Fruit fly (Drosophila melanogaster) Kc167 (cell line): Measurements from ENCODE around the gene CG7694.

Experiments
- Myc ChIP-seq: fragments of >200 bp; optimal IDR thresholded peaks from 2 replicates; lab custom pipeline; 2017; ENCODE audit warnings: missing external identifiers
- Sin3A ChIP-seq: fragments of >200 bp; optimal IDR thresholded peaks from 2 replicates; lab custom pipeline; 2018; ENCODE audit warnings: missing external identifiers
- h ChIP-seq: fragments of >200 bp; optimal IDR thresholded peaks from 3 replicates; lab custom pipeline; 2018; ENCODE audit warnings: missing external identifiers
- insv ChIP-seq: fragments of >200 bp; optimal IDR thresholded peaks from 3 replicates; lab custom pipeline; 2018; ENCODE audit warnings: missing external identifiers
- psq ChIP-seq: fragments of >200 bp; optimal IDR thresholded peaks from 2 replicates; lab custom pipeline; 2017; ENCODE audit warnings: missing external identifiers
- ttk ChIP-seq: sonication (Bioruptor generic); optimal IDR thresholded peaks from 2 replicates; lab custom pipeline; 2017; ENCODE audit warnings: missing external identifiers

DNA sequence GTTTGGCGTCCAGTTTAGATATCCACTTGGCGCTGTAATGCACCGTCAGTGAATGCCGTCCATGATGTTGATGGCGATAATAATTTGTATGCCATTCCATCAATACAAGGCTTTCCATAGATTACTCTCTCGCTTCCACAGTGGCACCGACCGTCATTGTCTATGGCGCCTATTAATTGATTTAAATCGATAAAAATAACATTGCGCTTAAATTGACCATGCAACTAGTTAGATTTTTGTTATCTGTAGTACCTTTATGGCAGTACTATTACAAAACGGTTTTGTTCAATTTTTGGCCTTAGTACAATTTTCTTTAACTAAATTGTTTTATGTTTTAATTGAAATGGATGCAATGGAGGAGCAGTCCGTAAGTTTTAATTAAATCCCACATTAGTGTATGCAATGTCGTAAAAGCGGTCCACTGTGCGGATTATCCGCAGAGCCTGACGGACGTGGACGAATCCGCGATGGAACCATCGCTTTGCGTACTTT lies 46.6 kb downstream of the CG7694 start:
- TF ChIP-seq insv (lab: Kevin White, UChicago) (no peak), Sin3A (no peak), Myc (no peak), psq (no peak), h (no peak), ttk (lab: Kevin White, UChicago) (no peak)
